Worm (Caenorhabditis elegans) whole organism, mixed stage, embryonic: ENCODE results near the gene grl-20.

Experiments
- M03D4.4 ChIP-seq: sonication (generic microtip); optimal IDR thresholded peaks from 2 replicates; lab custom pipeline; 2017; ENCODE audit warnings: mild to moderate bottlenecking, missing genetic modification characterization, missing compliant biosample characterization
- bed-3 ChIP-seq: fragments of 200-800 bp; sonication (Bioruptor generic); optimal IDR thresholded peaks from 3 replicates; lab custom pipeline; 2018; ENCODE audit warnings: mild to moderate bottlenecking, missing genetic modification characterization, moderate library complexity, missing compliant biosample characterization
- blmp-1 ChIP-seq: fragments of 150-350 bp; optimal IDR thresholded peaks from 2 replicates; lab custom pipeline; 2014; ENCODE audit warnings: missing biosample characterization, missing genetic modification characterization
- ceh-39 ChIP-seq: fragments of 150-350 bp; optimal IDR thresholded peaks from 2 replicates; lab custom pipeline; 2014; ENCODE audit warnings: missing biosample characterization, missing genetic modification characterization
- ceh-43 ChIP-seq: fragments of 200-800 bp; sonication (Bioruptor generic); optimal IDR thresholded peaks from 2 replicates; lab custom pipeline; 2018; ENCODE audit warnings: mild to moderate bottlenecking, missing genetic modification characterization, moderate library complexity, missing compliant biosample characterization
- ceh-83 ChIP-seq: fragments of 200-800 bp; sonication (Bioruptor generic); optimal IDR thresholded peaks from 2 replicates; lab custom pipeline; 2018; ENCODE audit warnings: mild to moderate bottlenecking, missing genetic modification characterization, missing compliant biosample characterization
- ces-1 ChIP-seq: fragments of 150-350 bp; optimal IDR thresholded peaks from 2 replicates; lab custom pipeline; 2014; ENCODE audit warnings: missing biosample characterization, missing genetic modification reagents, missing genetic modification characterization
- cnd-1 ChIP-seq: fragments of 200-800 bp; sonication (Bioruptor generic); optimal IDR thresholded peaks from 2 replicates; lab custom pipeline; 2018; ENCODE audit warnings: mild to moderate bottlenecking, missing genetic modification characterization, missing compliant biosample characterization
- drap-1 ChIP-seq: fragments of 200-800 bp; sonication (Bioruptor generic); optimal IDR thresholded peaks from 3 replicates; lab custom pipeline; 2018; ENCODE audit warnings: mild to moderate bottlenecking, missing genetic modification characterization, missing compliant biosample characterization
- elt-1 ChIP-seq: sonication (generic microtip); optimal IDR thresholded peaks from 2 replicates; lab custom pipeline; 2017; ENCODE audit warnings: missing genetic modification characterization, mild to moderate bottlenecking, missing compliant biosample characterization, antibody characterized with exemption, moderate library complexity, borderline replicate concordance; ENCODE audit not compliant: insufficient read depth
- elt-3 ChIP-seq: fragments of 150-350 bp; optimal IDR thresholded peaks from 2 replicates; lab custom pipeline; 2014; ENCODE audit warnings: missing biosample characterization, missing genetic modification characterization
- flh-1 ChIP-seq: fragments of 200-800 bp; sonication (Bioruptor generic); optimal IDR thresholded peaks from 2 replicates; lab custom pipeline; 2018; ENCODE audit warnings: mild to moderate bottlenecking, missing genetic modification characterization, moderate library complexity, missing compliant biosample characterization
- ham-2 ChIP-seq: fragments of 200-800 bp; sonication (Bioruptor generic); optimal IDR thresholded peaks from 2 replicates; lab custom pipeline; 2018; ENCODE audit warnings: mild to moderate bottlenecking, missing genetic modification characterization, missing compliant biosample characterization
- hlh-1 ChIP-seq: fragments of 150-350 bp; optimal IDR thresholded peaks from 2 replicates; lab custom pipeline; 2014; ENCODE audit warnings: missing biosample characterization, missing genetic modification reagents, missing genetic modification characterization
- lin-13 ChIP-seq: fragments of 150-350 bp; optimal IDR thresholded peaks from 2 replicates; lab custom pipeline; 2014; ENCODE audit warnings: missing biosample characterization, missing genetic modification characterization
- lin-32 ChIP-seq: fragments of 200-800 bp; sonication (Bioruptor generic); optimal IDR thresholded peaks from 2 replicates; lab custom pipeline; 2018; ENCODE audit warnings: mild to moderate bottlenecking, missing genetic modification characterization, missing compliant biosample characterization
- mab-5 ChIP-seq: fragments of 150-350 bp; optimal IDR thresholded peaks from 2 replicates; lab custom pipeline; 2014; ENCODE audit warnings: missing biosample characterization, missing genetic modification characterization
- mep-1 ChIP-seq: fragments of 150-350 bp; optimal IDR thresholded peaks from 2 replicates; lab custom pipeline; 2017; ENCODE audit warnings: missing biosample characterization, missing genetic modification reagents, missing genetic modification characterization, inconsistent platforms
- mls-2 ChIP-seq: sonication (generic microtip); optimal IDR thresholded peaks from 2 replicates; lab custom pipeline; 2016; ENCODE audit warnings: mild to moderate bottlenecking, missing genetic modification characterization, moderate library complexity, missing compliant biosample characterization
- nhr-12 ChIP-seq: fragments of 150-350 bp; optimal IDR thresholded peaks from 2 replicates; lab custom pipeline; 2014; ENCODE audit warnings: missing biosample characterization, missing genetic modification characterization
- nhr-2 ChIP-seq: fragments of 150-350 bp; optimal IDR thresholded peaks from 2 replicates; lab custom pipeline; 2014; ENCODE audit warnings: missing biosample characterization, missing genetic modification characterization
- nhr-237 ChIP-seq: fragments of 150-350 bp; optimal IDR thresholded peaks from 2 replicates; lab custom pipeline; 2014; ENCODE audit warnings: missing biosample characterization, missing genetic modification characterization
- nhr-28 ChIP-seq: fragments of 150-350 bp; optimal IDR thresholded peaks from 2 replicates; lab custom pipeline; 2014; ENCODE audit warnings: missing biosample characterization, missing genetic modification characterization
- pha-4 ChIP-seq: fragments of 150-350 bp; optimal IDR thresholded peaks from 2 replicates; lab custom pipeline; 2018; ENCODE audit warnings: missing biosample characterization, missing genetic modification reagents, missing genetic modification characterization
- sem-2 ChIP-seq: fragments of 200-800 bp; sonication (Bioruptor generic); optimal IDR thresholded peaks from 2 replicates; lab custom pipeline; 2018; ENCODE audit warnings: mild to moderate bottlenecking, missing genetic modification characterization, missing compliant biosample characterization
- snpc-4 ChIP-seq: fragments of 150-350 bp; optimal IDR thresholded peaks from 2 replicates; lab custom pipeline; 2014; ENCODE audit warnings: missing biosample characterization, missing genetic modification characterization
- sptf-1 ChIP-seq: sonication (generic microtip); optimal IDR thresholded peaks from 2 replicates; lab custom pipeline; 2017; ENCODE audit warnings: mild to moderate bottlenecking, missing genetic modification characterization, moderate library complexity, missing compliant biosample characterization
- tbx-8 ChIP-seq: fragments of 200-800 bp; sonication (Bioruptor generic); optimal IDR thresholded peaks from 2 replicates; lab custom pipeline; 2018; ENCODE audit warnings: mild to moderate bottlenecking, missing genetic modification characterization, moderate library complexity, missing compliant biosample characterization
- unc-120 ChIP-seq: sonication (generic microtip); optimal IDR thresholded peaks from 2 replicates; lab custom pipeline; 2017; ENCODE audit warnings: missing genetic modification characterization, missing compliant biosample characterization; ENCODE audit not compliant: poor library complexity, severe bottlenecking
- unc-39 ChIP-seq: fragments of 150-350 bp; optimal IDR thresholded peaks from 2 replicates; lab custom pipeline; 2014; ENCODE audit warnings: missing biosample characterization, missing genetic modification characterization
- unc-62 ChIP-seq: fragments of 150-350 bp; optimal IDR thresholded peaks from 2 replicates; lab custom pipeline; 2014; ENCODE audit warnings: missing biosample characterization, missing genetic modification reagents, missing genetic modification characterization
- zip-8 ChIP-seq: fragments of 150-350 bp; optimal IDR thresholded peaks from 2 replicates; lab custom pipeline; 2014; ENCODE audit warnings: missing biosample characterization, missing genetic modification characterization
- ztf-11 ChIP-seq: fragments of 150-350 bp; optimal IDR thresholded peaks from 2 replicates; lab custom pipeline; 2014; ENCODE audit warnings: missing biosample characterization, missing genetic modification characterization

grl-20 gene

DNA sequence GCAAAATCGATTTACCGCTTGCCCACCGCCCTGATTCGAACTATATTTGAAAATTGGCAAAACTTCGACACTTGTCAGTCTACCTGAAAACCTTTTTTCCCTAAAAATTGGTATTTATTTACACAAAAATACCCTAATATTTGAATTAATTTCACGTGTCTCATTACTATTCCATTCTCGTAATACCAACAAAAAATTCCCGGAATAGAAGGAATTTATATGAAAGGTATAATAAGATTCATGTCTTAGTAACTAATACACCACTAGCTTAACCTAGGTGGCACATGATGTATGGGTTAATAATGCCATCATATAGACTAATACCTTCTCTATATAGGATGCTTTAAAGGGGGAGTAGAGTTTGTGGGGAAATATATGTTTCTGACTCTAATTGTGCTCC lies 11.4 kb downstream of the grl-20 start:
- TF ChIP-seq snpc-4 (tag; lab: Kevin White, UChicago) (no peak), sptf-1 (tag; lab: Kevin White, UChicago) (no peak), sem-2 (GFP tag; lab: Kevin White, UChicago) (no peak), lin-13 (tag; lab: Kevin White, UChicago) (no peak), mep-1 (tag; lab: Kevin White, UChicago) (no peak), flh-1 (GFP tag; lab: Kevin White, UChicago) (no peak), cnd-1 (no peak)
- TF ChIP-seq, all 35 proteins: peak for 0

DNA sequence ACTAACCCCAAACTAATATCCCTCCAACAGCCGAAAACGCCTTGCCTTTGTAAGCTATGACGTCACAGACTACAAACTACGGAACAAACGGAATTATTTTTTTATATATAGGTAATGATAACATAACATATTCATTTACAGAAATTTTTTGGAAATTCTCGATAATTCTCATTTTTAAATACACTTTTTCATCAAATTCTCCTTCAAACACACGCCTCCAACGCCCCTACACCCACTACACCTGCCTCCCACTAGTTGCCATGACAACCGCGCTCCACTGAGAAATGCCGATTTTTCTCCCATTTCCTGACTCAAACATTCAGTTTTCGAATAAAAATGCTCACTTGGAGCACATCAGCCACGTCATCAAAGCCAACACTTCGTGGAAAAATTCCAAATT lies 14.3 kb downstream of the grl-20 start, which contains the start of gene xbx-4:
xbx-4 (plus strand) TSS at position 301 of the 400 bp plus-strand sequence.
- no peak for TF ChIP-seq snpc-4 (tag; lab: Kevin White, UChicago)
- no peak for TF ChIP-seq bed-3 (GFP tag; lab: Kevin White, UChicago)
- TF ChIP-seq mls-2 (tag; lab: Kevin White, UChicago), result no peak
- TF ChIP-seq nhr-2 (tag; lab: Kevin White, UChicago), result no peak
- TF ChIP-seq blmp-1 (tag; lab: Kevin White, UChicago), result no peak
- TF ChIP-seq ces-1 (GFP tag; lab: Kevin White, UChicago), result no peak
- TF ChIP-seq cnd-1, result no peak
- no peak for TF ChIP-seq ceh-43
- TF ChIP-seq nhr-28 (tag; lab: Kevin White, UChicago), result no peak
- no peak for TF ChIP-seq elt-1 (tag; lab: Kevin White, UChicago)
- TF ChIP-seq sptf-1 (tag; lab: Kevin White, UChicago), result no peak
- TF ChIP-seq mep-1 (tag; lab: Kevin White, UChicago), result no peak
- TF ChIP-seq nhr-12, result no peak
- TF ChIP-seq ham-2 (GFP tag; lab: Kevin White, UChicago), result no peak
- no peak for TF ChIP-seq zip-8 (tag; lab: Kevin White, UChicago)
- TF ChIP-seq hlh-1 (tag; lab: Kevin White, UChicago), result no peak
- TF ChIP-seq sem-2 (GFP tag; lab: Kevin White, UChicago), result no peak
- no peak for TF ChIP-seq nhr-237 (tag; lab: Kevin White, UChicago)
- no peak for TF ChIP-seq elt-3 (tag; lab: Kevin White, UChicago)
- no peak for TF ChIP-seq M03D4.4

DNA sequence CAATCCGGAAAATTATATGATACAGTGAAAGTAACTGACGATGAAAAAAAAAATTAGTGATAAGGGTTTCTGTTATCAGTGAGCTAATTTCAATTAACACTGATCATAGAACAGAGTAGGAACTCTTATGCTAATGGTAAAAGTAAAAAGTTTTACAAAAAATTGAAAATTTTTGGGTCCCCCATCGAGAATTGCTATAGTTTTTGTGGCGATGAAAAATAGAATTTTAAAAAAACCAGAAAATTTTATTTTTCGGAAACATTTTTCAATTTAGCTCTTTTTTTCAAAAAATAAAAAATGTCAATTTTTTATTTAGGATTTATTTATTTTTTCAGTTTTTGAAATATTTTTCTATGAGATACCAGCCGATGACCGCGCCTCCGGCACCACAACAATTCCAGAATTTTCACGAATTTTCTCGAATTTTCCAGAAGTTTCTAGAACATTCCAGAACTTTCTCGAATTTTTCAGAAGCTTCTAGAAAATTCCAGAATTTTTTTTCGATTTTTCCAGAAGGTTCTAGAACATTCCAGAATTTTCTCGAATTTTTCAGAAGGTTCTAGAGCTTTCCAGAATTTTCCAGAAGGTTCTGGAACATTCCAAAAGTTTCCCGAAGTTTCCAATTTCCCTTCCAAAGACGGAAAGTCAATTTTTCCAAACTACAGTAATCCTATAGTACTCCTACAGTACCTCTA lies 15.2 kb downstream of the grl-20 start, which contains the start of gene C23H5.8:
C23H5.8 (minus strand) TSS at position 51 of the 695 bp plus-strand sequence.
- TF ChIP-seq mab-5 (no peak), unc-62 (no peak), mls-2 (tag; lab: Kevin White, UChicago) (no peak), hlh-1 (tag; lab: Kevin White, UChicago) (no peak), ceh-43 (no peak), ztf-11 (tag; lab: Kevin White, UChicago) (no peak), unc-120 (tag; lab: Kevin White, UChicago) (no peak), drap-1 (no peak), ceh-83 (GFP tag; lab: Kevin White, UChicago) (no peak), pha-4 (tag; lab: Kevin White, UChicago) (no peak), blmp-1 (tag; lab: Kevin White, UChicago) (no peak), lin-13 (tag; lab: Kevin White, UChicago) (no peak), ces-1 (GFP tag; lab: Kevin White, UChicago) (no peak), M03D4.4 (no peak), nhr-28 (tag; lab: Kevin White, UChicago) (no peak), mep-1 (tag; lab: Kevin White, UChicago) (no peak), tbx-8 (no peak), flh-1 (GFP tag; lab: Kevin White, UChicago) (no peak)

DNA sequence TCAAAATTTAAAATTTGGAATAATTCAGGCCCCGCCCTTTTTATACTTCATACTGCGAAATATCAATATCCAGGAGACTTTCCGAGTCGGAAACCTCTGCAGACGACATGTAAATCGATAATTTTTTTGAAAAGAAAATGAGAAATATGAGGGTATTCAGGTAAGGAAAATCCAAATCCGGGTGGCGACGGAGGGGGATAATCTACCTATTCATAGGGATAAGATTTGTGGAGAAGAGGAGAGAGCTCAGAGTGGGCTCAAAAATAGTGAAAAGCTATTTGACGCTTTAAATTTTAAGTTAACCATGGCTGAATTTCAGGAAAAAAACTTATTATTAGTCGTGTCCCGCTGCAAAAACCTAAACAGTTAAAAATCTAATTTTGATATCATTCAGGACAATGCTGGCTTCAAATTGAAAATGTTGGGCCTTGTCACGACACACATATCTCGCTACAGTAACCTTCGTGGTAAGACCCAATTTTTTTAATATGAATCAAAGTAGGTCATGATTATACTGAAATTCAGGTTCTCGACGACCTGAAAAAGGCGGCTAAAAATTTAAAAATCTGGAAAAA lies 17.3 kb downstream of the grl-20 start, which contains the start of gene che-6:
che-6 (minus strand) TSS at position 109 of the 575 bp plus-strand sequence.
- no peak for TF ChIP-seq ham-2 (GFP tag; lab: Kevin White, UChicago)
- TF ChIP-seq sptf-1 (tag; lab: Kevin White, UChicago), result no peak
- no peak for TF ChIP-seq M03D4.4
- no peak for TF ChIP-seq cnd-1
- no peak for TF ChIP-seq ceh-39
- TF ChIP-seq drap-1, result no peak
- no peak for TF ChIP-seq mep-1 (tag; lab: Kevin White, UChicago)
- no peak for TF ChIP-seq unc-62
- TF ChIP-seq mab-5, result no peak
- no peak for TF ChIP-seq hlh-1 (tag; lab: Kevin White, UChicago)
- no peak for TF ChIP-seq pha-4 (tag; lab: Kevin White, UChicago)
- TF ChIP-seq bed-3 (GFP tag; lab: Kevin White, UChicago), result no peak
- TF ChIP-seq ceh-83 (GFP tag; lab: Kevin White, UChicago), result no peak
- TF ChIP-seq lin-32, result no peak
- TF ChIP-seq unc-39 (tag; lab: Kevin White, UChicago), result no peak
- TF ChIP-seq lin-13 (tag; lab: Kevin White, UChicago), result no peak
- TF ChIP-seq nhr-237 (tag; lab: Kevin White, UChicago), result no peak
- no peak for TF ChIP-seq ces-1 (GFP tag; lab: Kevin White, UChicago)
- no peak for TF ChIP-seq elt-1 (tag; lab: Kevin White, UChicago)
